Worm (Caenorhabditis elegans) whole organism, L1 larva: ENCODE results near the gene Y49F6A.11.

Experiments used
- C04F5.9 ChIP-seq: sonication (generic microtip); optimal IDR thresholded peaks from 2 replicates; lab custom pipeline; 2016; ENCODE audit warnings: missing genetic modification characterization, missing compliant biosample characterization
- F16B12.6 ChIP-seq: fragments of 150-350 bp; optimal IDR thresholded peaks from 2 replicates; lab custom pipeline; 2014; ENCODE audit warnings: missing biosample characterization, missing genetic modification characterization
- Y116A8C.19 ChIP-seq: sonication (generic microtip); optimal IDR thresholded peaks from 2 replicates; lab custom pipeline; 2016; ENCODE audit warnings: missing compliant biosample characterization, missing genetic modification characterization, borderline replicate concordance
- aha-1 ChIP-seq: fragments of 150-350 bp; optimal IDR thresholded peaks from 2 replicates; lab custom pipeline; 2014; ENCODE audit warnings: missing biosample characterization, missing genetic modification characterization
- alr-1 ChIP-seq: fragments of 200-800 bp; sonication (Bioruptor generic); optimal IDR thresholded peaks from 2 replicates; lab custom pipeline; 2018; ENCODE audit warnings: borderline replicate concordance, mild to moderate bottlenecking, missing genetic modification characterization, missing compliant biosample characterization
- aly-2 ChIP-seq: fragments of 150-350 bp; optimal IDR thresholded peaks from 2 replicates; lab custom pipeline; 2014; ENCODE audit warnings: missing biosample characterization, missing genetic modification characterization
- ceh-63 ChIP-seq: fragments of 200-800 bp; sonication (Bioruptor generic); optimal IDR thresholded peaks from 2 replicates; lab custom pipeline; 2018; ENCODE audit warnings: mild to moderate bottlenecking, missing genetic modification characterization, missing compliant biosample characterization
- ceh-8 ChIP-seq: fragments of 200-800 bp; sonication (Bioruptor generic); optimal IDR thresholded peaks from 2 replicates; lab custom pipeline; 2018; ENCODE audit warnings: mild to moderate bottlenecking, missing genetic modification characterization, moderate library complexity, missing compliant biosample characterization
- ceh-82 ChIP-seq, 3 experiments: fragments of 150-350 bp in 1 of 3; sonication (generic microtip) in 2 of 3; optimal IDR thresholded peaks; 2 replicates each; lab custom pipeline; 2014 to 2017; ENCODE audit warnings: missing biosample characterization in 3 of 3, missing genetic modification characterization in 3 of 3
- ceh-88 ChIP-seq: fragments of 200-800 bp; sonication (Bioruptor generic); IDR thresholded peaks from 2 replicates; pipeline ENCODE4 v1.3.6; 2022; ENCODE audit warnings: missing genetic modification characterization, missing compliant biosample characterization
- dpl-1 ChIP-seq, 3 experiments: fragments of 150-350 bp in 2 of 3; sonication (generic microtip) in 1 of 3; optimal IDR thresholded peaks; 2 replicates each; lab custom pipeline; 2014 to 2017; ENCODE audit warnings: missing biosample characterization in 3 of 3, missing genetic modification characterization in 3 of 3, missing genetic modification reagents in 3 of 3
- dsc-1 ChIP-seq: sonication (generic microtip); optimal IDR thresholded peaks from 2 replicates; lab custom pipeline; 2016; ENCODE audit warnings: mild to moderate bottlenecking, missing genetic modification characterization, missing compliant biosample characterization
- efl-3 ChIP-seq: fragments of 200-800 bp; sonication (Bioruptor generic); optimal IDR thresholded peaks from 2 replicates; lab custom pipeline; 2018; ENCODE audit warnings: mild to moderate bottlenecking, missing genetic modification characterization, missing compliant biosample characterization
- egl-13 ChIP-seq: sonication (generic microtip); optimal IDR thresholded peaks from 2 replicates; lab custom pipeline; 2016; ENCODE audit warnings: missing genotype, missing genetic modification reagents, missing genetic modification characterization, missing compliant biosample characterization
- egl-27 ChIP-seq, 2 experiments: fragments of 150-350 bp in 1 of 2; sonication (generic microtip); optimal IDR thresholded peaks; 3 replicates each; lab custom pipeline; 2017 to 2018; ENCODE audit warnings: missing biosample characterization in 2 of 2, missing genetic modification characterization in 2 of 2, missing genetic modification reagents in 2 of 2
- elt-3 ChIP-seq, 6 experiments: fragments of 150-350 bp in 1 of 6; sonication (generic microtip); optimal IDR thresholded peaks; 2 replicates each; lab custom pipeline; 2017 to 2018; ENCODE audit warnings: missing biosample characterization in 6 of 6, missing genetic modification characterization in 6 of 6, inconsistent platforms in 1 of 6
- fkh-10 ChIP-seq: sonication (generic microtip); optimal IDR thresholded peaks from 2 replicates; lab custom pipeline; 2017; ENCODE audit warnings: missing biosample characterization, missing genetic modification reagents, missing genetic modification characterization
- fkh-4 ChIP-seq: sonication (generic microtip); optimal IDR thresholded peaks from 2 replicates; lab custom pipeline; 2016; ENCODE audit warnings: missing compliant biosample characterization, missing genetic modification characterization, borderline replicate concordance
- fos-1 ChIP-seq: fragments of 150-350 bp; optimal IDR thresholded peaks from 2 replicates; lab custom pipeline; 2014; ENCODE audit warnings: missing biosample characterization, missing genetic modification characterization
- hlh-17 ChIP-seq: fragments of 200-800 bp; sonication (Bioruptor generic); optimal IDR thresholded peaks from 2 replicates; lab custom pipeline; 2018; ENCODE audit warnings: missing genetic modification characterization, mild to moderate bottlenecking, missing compliant biosample characterization, moderate library complexity, borderline replicate concordance
- hlh-4 ChIP-seq: sonication (generic microtip); optimal IDR thresholded peaks from 2 replicates; lab custom pipeline; 2016; ENCODE audit warnings: mild to moderate bottlenecking, missing genetic modification characterization, missing compliant biosample characterization
- hpl-2 ChIP-seq: fragments of 150-350 bp; optimal IDR thresholded peaks from 2 replicates; lab custom pipeline; 2014; ENCODE audit warnings: missing biosample characterization, missing genetic modification reagents, missing genetic modification characterization
- isw-1 ChIP-seq: fragments of 200-800 bp; sonication (Bioruptor generic); IDR thresholded peaks from 2 replicates; pipeline ENCODE4 v1.3.6; 2022; ENCODE audit warnings: missing genetic modification characterization, missing compliant biosample characterization
- lin-13 ChIP-seq: fragments of 150-350 bp; optimal IDR thresholded peaks from 2 replicates; lab custom pipeline; 2014; ENCODE audit warnings: missing biosample characterization, missing genetic modification reagents, missing genetic modification characterization
- lir-3 ChIP-seq: sonication (generic microtip); optimal IDR thresholded peaks from 2 replicates; lab custom pipeline; 2016; ENCODE audit warnings: mild to moderate bottlenecking, missing genetic modification characterization, moderate library complexity, missing compliant biosample characterization; ENCODE audit not compliant: poor library complexity
- lsy-2 ChIP-seq, 2 experiments: fragments of 150-350 bp; optimal IDR thresholded peaks; 2 replicates each; lab custom pipeline; 2014; ENCODE audit warnings: missing biosample characterization in 2 of 2, missing genetic modification characterization in 2 of 2
- mab-9 ChIP-seq: fragments of 200-800 bp; sonication (Bioruptor generic); IDR thresholded peaks from 2 replicates; pipeline ENCODE4 v1.3.6; 2022; ENCODE audit warnings: missing genetic modification reagents, missing genetic modification characterization, missing compliant biosample characterization
- nhr-11 ChIP-seq: fragments of 150-350 bp; optimal IDR thresholded peaks from 2 replicates; lab custom pipeline; 2014; ENCODE audit warnings: missing biosample characterization, missing genetic modification characterization
- nhr-237 ChIP-seq: fragments of 150-350 bp; optimal IDR thresholded peaks from 2 replicates; lab custom pipeline; 2014; ENCODE audit warnings: missing biosample characterization, missing genetic modification characterization
- nhr-28 ChIP-seq: fragments of 150-350 bp; optimal IDR thresholded peaks from 2 replicates; lab custom pipeline; 2014; ENCODE audit warnings: missing biosample characterization, missing genetic modification characterization
- pax-3 ChIP-seq: fragments of 200-800 bp; sonication (Bioruptor generic); optimal IDR thresholded peaks from 2 replicates; lab custom pipeline; 2018; ENCODE audit warnings: mild to moderate bottlenecking, missing genetic modification characterization, moderate library complexity, missing compliant biosample characterization
- pqm-1 ChIP-seq: sonication (generic microtip); optimal IDR thresholded peaks from 3 replicates; lab custom pipeline; 2017; ENCODE audit warnings: missing biosample characterization, missing genetic modification characterization
- rnt-1 ChIP-seq: sonication (generic microtip); optimal IDR thresholded peaks from 2 replicates; lab custom pipeline; 2016; ENCODE audit warnings: mild to moderate bottlenecking, missing genetic modification characterization, moderate library complexity, missing compliant biosample characterization
- skn-1 ChIP-seq: fragments of 150-350 bp; optimal IDR thresholded peaks from 2 replicates; lab custom pipeline; 2014; ENCODE audit warnings: missing biosample characterization, missing genetic modification characterization
- snpc-4 ChIP-seq: fragments of 150-350 bp; optimal IDR thresholded peaks from 2 replicates; lab custom pipeline; 2014; ENCODE audit warnings: missing biosample characterization, missing genetic modification characterization
- tbx-2 ChIP-seq: sonication (generic microtip); optimal IDR thresholded peaks from 2 replicates; lab custom pipeline; 2016; ENCODE audit warnings: missing genetic modification characterization, missing compliant biosample characterization
- unc-130 ChIP-seq: fragments of 150-350 bp; optimal IDR thresholded peaks from 2 replicates; lab custom pipeline; 2017; ENCODE audit warnings: missing biosample characterization, missing genetic modification characterization, inconsistent platforms
- unc-62 ChIP-seq: fragments of 150-350 bp; optimal IDR thresholded peaks from 2 replicates; lab custom pipeline; 2014; ENCODE audit warnings: missing biosample characterization, missing genetic modification reagents, missing genetic modification characterization
- unc-98 ChIP-seq: fragments of 200-800 bp; sonication (Bioruptor generic); IDR thresholded peaks from 2 replicates; pipeline ENCODE4 v1.3.6; 2022; ENCODE audit warnings: missing genetic modification characterization, missing compliant biosample characterization
- vab-15 ChIP-seq: sonication (generic microtip); optimal IDR thresholded peaks from 2 replicates; lab custom pipeline; 2017; ENCODE audit warnings: missing genotype, mild to moderate bottlenecking, missing genetic modification characterization, missing compliant biosample characterization
- ztf-11 ChIP-seq, 2 experiments: sonication (generic microtip); optimal IDR thresholded peaks; 2 replicates each; lab custom pipeline; 2016 to 2017; ENCODE audit warnings: missing genetic modification characterization in 2 of 2, missing biosample characterization in 1 of 2, missing compliant biosample characterization in 1 of 2

Gene Y49F6A.11

ce11 chrII:3639238-3639637 lies 40.6 kb upstream of the Y49F6A.11 start, which contains the start of gene fbxb-31:
Gene fbxb-31 (minus strand): TSS chrII:3639338.
- TF ChIP-seq pax-3 (tag; lab: Kevin White, UChicago) (no peak), unc-130 (tag; lab: Kevin White, UChicago) (no peak), lin-13 (GFP tag; lab: Kevin White, UChicago) (no peak), isw-1 (no peak), ceh-82 (tag; optimal IDR thresholded peaks at IDR 0.05; lab: Kevin White, UChicago) (no peak), nhr-28 (tag; lab: Kevin White, UChicago) (no peak), pqm-1 (no peak), vab-15 (tag; lab: Kevin White, UChicago) (no peak), nhr-237 (tag; lab: Kevin White, UChicago) (no peak), fkh-4 (tag; lab: Kevin White, UChicago) (no peak), ceh-63 (no peak), ceh-88 (GFP tag; lab: Robert Waterston, UW) (no peak), C04F5.9 (tag; lab: Kevin White, UChicago) (no peak), fos-1 (no peak), nhr-11 (tag; lab: Kevin White, UChicago) (no peak), lsy-2 (tag; optimal IDR thresholded peaks at IDR 0.05; lab: Kevin White, UChicago) (no peak), fkh-10 (GFP tag; lab: Kevin White, UChicago) (no peak), rnt-1 (tag; lab: Kevin White, UChicago) (no peak), dpl-1 (GFP tag; optimal IDR thresholded peaks at IDR 0.05; lab: Kevin White, UChicago) (no peak)

ce11 chrII:3634765-3635164 lies 36.1 kb upstream of the Y49F6A.11 start:
- TF ChIP-seq dpl-1 (GFP tag; optimal IDR thresholded peaks at IDR 0.05; lab: Kevin White, UChicago) (no peak), elt-3 (tag; optimal IDR thresholded peaks at IDR 0.05; lab: Kevin White, UChicago) (no peak), fkh-10 (GFP tag; lab: Kevin White, UChicago) (no peak), hlh-17 (GFP tag; lab: Kevin White, UChicago) (no peak), tbx-2 (tag; lab: Kevin White, UChicago) (no peak), Y116A8C.19 (no peak), C04F5.9 (tag; lab: Kevin White, UChicago) (no peak), egl-13 (tag; lab: Kevin White, UChicago) (no peak), ztf-11 (tag; optimal IDR thresholded peaks at IDR 0.05; lab: Kevin White, UChicago) (no peak), dsc-1 (tag; lab: Kevin White, UChicago) (no peak)

- TF ChIP-seq ztf-11 (tag; optimal IDR thresholded peaks at IDR 0.05; lab: Kevin White, UChicago) (no peak), snpc-4 (no peak), mab-9 (GFP tag; lab: Robert Waterston, UW) (no peak), alr-1 (tag; lab: Kevin White, UChicago) (no peak), efl-3 (no peak), Y116A8C.19 (no peak), skn-1 (no peak), vab-15 (tag; lab: Kevin White, UChicago) (no peak), egl-27 (tag; optimal IDR thresholded peaks at IDR 0.05; lab: Kevin White, UChicago) (no peak), unc-98 (GFP tag; lab: Robert Waterston, UW) (no peak), hlh-4 (tag; lab: Kevin White, UChicago) (no peak), ceh-8 (GFP tag; lab: Kevin White, UChicago) (no peak), lir-3 (tag; lab: Kevin White, UChicago) (no peak), hpl-2 (GFP tag; lab: Kevin White, UChicago) (no peak), aha-1 (no peak), aly-2 (tag; lab: Kevin White, UChicago) (no peak), F16B12.6 (tag; lab: Kevin White, UChicago) (no peak), unc-62 (GFP tag; lab: Kevin White, UChicago) (no peak)
These were observed 32.2 kb upstream of the Y49F6A.11 start, which contains the start of gene M151.2 for ce11 chrII:3630810-3631209. Gene M151.2 (plus strand): TSS chrII:3631110.
